Fruit fly (Drosophila melanogaster) whole organism, embryonic: ENCODE data around the gene CG8369.
A peak's percentile ranks its signal among the peaks of the same experiment; 100 is the strongest.

ENCODE experiments used
- CG13894 ChIP-seq: fragments of 200-800 bp; sonication (Bioruptor generic); optimal IDR thresholded peaks from 3 replicates; lab custom pipeline; 2018; ENCODE audit warnings: missing biosample characterization, mild to moderate bottlenecking, missing genetic modification characterization, moderate library complexity
- CG7786 ChIP-seq: fragments of 200-800 bp; sonication (Bioruptor generic); optimal IDR thresholded peaks from 2 replicates; lab custom pipeline; 2016; ENCODE audit warnings: missing biosample characterization, missing genetic modification characterization
- CG9215 ChIP-seq: fragments of 200-800 bp; sonication (Bioruptor generic); IDR thresholded peaks from 2 replicates; pipeline ENCODE4 v1.3.6; 2022; ENCODE audit warnings: missing biosample characterization, missing genetic modification characterization
- YL-1 ChIP-seq: fragments of 200-800 bp; sonication (Bioruptor generic); optimal IDR thresholded peaks from 3 replicates; lab custom pipeline; 2017; ENCODE audit warnings: missing biosample characterization, mild to moderate bottlenecking, missing genetic modification characterization
- ab ChIP-seq: fragments of 200-800 bp; sonication (Bioruptor generic); optimal IDR thresholded peaks from 2 replicates; lab custom pipeline; 2016; ENCODE audit warnings: missing biosample characterization, missing genetic modification characterization
- pan ChIP-seq, 4 experiments: fragments of >200 bp in 3 of 4; fragments of 200-800 bp in 1 of 4; sonication (Bioruptor generic) in 1 of 4; optimal IDR thresholded peaks in 3 of 4; IDR thresholded peaks in 1 of 4; 2 replicates each; pipeline versions ENCODE4 v1.3.6 to Lab custom; 2017 to 2022; ENCODE audit warnings: missing biosample characterization in 2 of 4, missing genetic modification characterization in 2 of 4, mixed read lengths in 1 of 4
- slbo ChIP-seq: fragments of 200-800 bp; sonication (Bioruptor generic); IDR thresholded peaks from 2 replicates; pipeline ENCODE4 v1.3.6; 2022; ENCODE audit warnings: missing biosample characterization, missing genetic modification characterization

DNA sequence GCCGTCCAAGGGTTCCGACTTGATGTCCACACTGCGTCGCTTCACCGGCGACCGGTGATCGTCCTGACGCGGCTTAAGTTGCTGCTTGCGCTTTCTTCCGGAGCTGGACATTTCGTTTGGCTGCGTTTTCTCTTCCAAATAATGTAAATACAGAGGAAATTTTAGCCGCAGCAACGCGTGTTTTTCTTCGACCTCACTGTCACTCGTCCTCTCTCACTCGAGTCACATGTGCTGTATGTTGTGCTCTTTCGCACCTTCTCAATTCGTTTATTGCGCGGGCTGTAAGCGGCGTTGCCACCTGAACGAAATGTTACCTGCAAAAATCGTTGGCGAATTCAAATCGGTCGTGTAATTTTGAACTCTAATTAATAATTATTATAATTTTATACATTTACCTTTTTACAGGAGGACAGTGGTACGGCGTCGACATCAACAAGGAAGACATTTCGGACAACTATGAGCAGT is 16.4 kb upstream of the CG8369 start, which contains the start of gene CG9839:
- TF ChIP-seq CG13894 (tag; lab: Kevin White, UChicago): no peak
- TF ChIP-seq CG9215 (GFP tag; lab: Robert Waterston, UW): no peak
- TF ChIP-seq ab (GFP tag; lab: Kevin White, UChicago): no peak
- no peak for TF ChIP-seq pan (optimal IDR thresholded peaks at IDR 0.05; lab: Kevin White, UChicago)
- TF ChIP-seq pan (GFP tag; optimal IDR thresholded peaks at IDR 0.05 in 1 of 2, IDR thresholded peaks at IDR 0.05 in 1 of 2): no peak
- peak; percentile 68 for TF ChIP-seq YL-1 (GFP tag; lab: Kevin White, UChicago)
- no peak for TF ChIP-seq slbo (GFP tag; lab: Robert Waterston, UW)
- TF ChIP-seq CG7786 (GFP tag; lab: Kevin White, UChicago): no peak
